Fruit fly (Drosophila melanogaster): ENCODE results near the gene CG2150.

CG2150 gene

dm6 chr3R:31715713-31716024, 48.9 kb downstream of the CG2150 start:
- TF ChIP-seq Sp1 (GFP tag; optimal IDR thresholded peaks at IDR 0.05) (no peak), Dif (GFP tag; optimal IDR thresholded peaks at IDR 0.05; ENCODE audit: partially characterized antibody) (no peak), N (GFP tag; optimal IDR thresholded peaks at IDR 0.05) (no peak), Vsx2 (GFP tag; optimal IDR thresholded peaks at IDR 0.05; ENCODE audit: partially characterized antibody) (no peak), fru (GFP tag; optimal IDR thresholded peaks at IDR 0.05) (peak; percentile 17), h (GFP tag; optimal IDR thresholded peaks at IDR 0.05) (peak; percentile 9), GATAd (GFP tag; optimal IDR thresholded peaks at IDR 0.05) (no peak)

DNA sequence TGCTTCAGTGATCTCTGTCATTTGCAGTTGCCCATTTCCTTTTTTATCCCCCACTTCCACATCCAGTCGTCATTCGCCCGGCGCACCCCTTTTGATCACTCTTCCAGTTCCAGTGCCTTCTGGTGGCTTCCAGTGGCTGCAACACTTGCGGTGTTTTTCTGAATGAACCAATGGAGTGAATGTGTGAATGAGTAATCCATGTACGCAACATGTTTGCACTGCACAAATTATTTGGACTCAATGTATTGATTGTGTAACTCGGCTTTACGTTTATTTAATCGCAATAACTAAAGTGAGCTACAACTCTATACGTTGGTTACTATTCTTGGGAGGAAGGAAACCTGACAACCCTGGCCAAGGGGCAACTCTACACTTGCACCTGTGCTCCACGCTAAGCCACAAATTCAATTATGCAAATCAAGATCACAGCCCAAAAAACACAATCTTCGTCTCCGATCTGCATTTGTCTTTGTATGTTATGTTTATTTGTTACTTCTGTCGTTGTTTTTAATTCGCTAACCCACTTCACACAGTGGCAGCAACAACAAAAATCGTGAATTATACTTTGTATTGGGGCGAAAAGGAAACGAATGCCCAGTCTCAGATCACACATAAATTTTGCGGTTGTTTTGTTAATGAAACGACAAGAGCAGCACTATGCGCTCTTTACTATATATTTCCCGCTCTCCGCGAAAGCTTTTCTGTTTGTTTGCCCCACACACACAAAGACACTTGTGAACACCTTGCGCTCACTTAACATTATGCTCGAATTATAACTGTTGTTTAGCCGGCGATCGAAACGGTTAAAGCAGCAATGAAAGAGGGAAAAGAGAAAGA, 49.5 kb downstream of the CG2150 start:
- TF ChIP-seq tai (GFP tag; optimal IDR thresholded peaks at IDR 0.05) = no peak
- no peak for TF ChIP-seq rgr (GFP tag; optimal IDR thresholded peaks at IDR 0.05)
- TF ChIP-seq foxo (GFP tag; optimal IDR thresholded peaks at IDR 0.05) = no peak
- TF ChIP-seq Hr83 (GFP tag; optimal IDR thresholded peaks at IDR 0.05; ENCODE audit: poor library complexity, severe bottlenecking) = no peak
- TF ChIP-seq CG32264 (GFP tag; optimal IDR thresholded peaks at IDR 0.05) = no peak
- no peak for TF ChIP-seq ey (GFP tag; optimal IDR thresholded peaks at IDR 0.05)
- TF ChIP-seq psq (GFP tag; optimal IDR thresholded peaks at IDR 0.05) = no peak

- TF ChIP-seq dsf (GFP tag; optimal IDR thresholded peaks at IDR 0.05; ENCODE audit: borderline replicate concordance) = no peak
- no peak for TF ChIP-seq sage (GFP tag; optimal IDR thresholded peaks at IDR 0.05)
- peak; percentile 25 for TF ChIP-seq Hr83 (GFP tag; optimal IDR thresholded peaks at IDR 0.05; ENCODE audit: poor library complexity, severe bottlenecking)
- TF ChIP-seq rgr (GFP tag; optimal IDR thresholded peaks at IDR 0.05) = peak; percentile 16
- TF ChIP-seq dl (GFP tag; optimal IDR thresholded peaks at IDR 0.05; ENCODE audit: insufficient read depth in 1 of 2, partially characterized antibody in 2 of 2) = peak; percentile 89 to 96
- TF ChIP-seq Jra (GFP tag; optimal IDR thresholded peaks at IDR 0.05) = peak; percentile 34
- TF ChIP-seq Vsx2 (GFP tag; optimal IDR thresholded peaks at IDR 0.05; ENCODE audit: partially characterized antibody) = peak; percentile 83
- TF ChIP-seq Rel (GFP tag; optimal IDR thresholded peaks at IDR 0.05) = peak; percentile 8
- no peak for TF ChIP-seq Rel (tag; optimal IDR thresholded peaks at IDR 0.05)
- peak; percentile 58 for TF ChIP-seq psq (GFP tag; optimal IDR thresholded peaks at IDR 0.05)
- TF ChIP-seq Dif (GFP tag; optimal IDR thresholded peaks at IDR 0.05; ENCODE audit: partially characterized antibody) = peak; percentile 92
- TF ChIP-seq br (GFP tag; optimal IDR thresholded peaks at IDR 0.05) = peak; percentile 11
- no peak for TF ChIP-seq Hr78 (GFP tag; optimal IDR thresholded peaks at IDR 0.05)
- peak in 1 of 2 experiments; percentile 46 for TF ChIP-seq foxo (GFP tag; optimal IDR thresholded peaks at IDR 0.05)
- TF ChIP-seq Abd-B (GFP tag; optimal IDR thresholded peaks at IDR 0.05) = no peak
- TF ChIP-seq HLH106 (tag; optimal IDR thresholded peaks at IDR 0.05) = peak; percentile 4
- TF ChIP-seq h (GFP tag; optimal IDR thresholded peaks at IDR 0.05) = peak; percentile 64
- TF ChIP-seq CrebA (GFP tag; optimal IDR thresholded peaks at IDR 0.05; ENCODE audit: borderline replicate concordance) = peak; percentile 65
- peak; percentile 63 for TF ChIP-seq fru (GFP tag; optimal IDR thresholded peaks at IDR 0.05)
- peak; percentile 5 for TF ChIP-seq Sp1 (GFP tag; optimal IDR thresholded peaks at IDR 0.05)
These were observed 51.1 kb downstream of the CG2150 start, which contains the start of gene ttk for dm6 chr3R:31713306-31714123. Gene ttk (plus strand): TSS chr3R:31713867.

Data from whole organism, wandering third instar larva.